Fruit fly (Drosophila melanogaster) whole organism, embryonic: ENCODE data around the gene vsg.

Experiments
- BtbVII ChIP-seq: fragments of 200-800 bp; sonication (Bioruptor generic); optimal IDR thresholded peaks from 3 replicates; lab custom pipeline; 2017; ENCODE audit warnings: missing biosample characterization, mild to moderate bottlenecking, missing genetic modification characterization
- CG12769 ChIP-seq: fragments of 200-800 bp; sonication (Bioruptor generic); optimal IDR thresholded peaks from 2 replicates; lab custom pipeline; 2019; ENCODE audit warnings: missing biosample characterization, mild to moderate bottlenecking, missing genetic modification characterization, moderate library complexity
- CG13287 ChIP-seq: fragments of 200-800 bp; sonication (Bioruptor generic); IDR thresholded peaks from 2 replicates; pipeline ENCODE4 v1.3.6; 2022; ENCODE audit warnings: missing biosample characterization, missing genetic modification characterization; ENCODE audit not compliant: partially characterized antibody
- CG2678 ChIP-seq: fragments of 200-800 bp; sonication (Bioruptor generic); optimal IDR thresholded peaks from 3 replicates; lab custom pipeline; 2019; ENCODE audit warnings: missing biosample characterization, mild to moderate bottlenecking, missing genetic modification characterization, moderate library complexity
- CG30020 ChIP-seq: fragments of 200-800 bp; optimal IDR thresholded peaks from 2 replicates; lab custom pipeline; 2019; ENCODE audit warnings: missing biosample characterization, mild to moderate bottlenecking, missing genetic modification characterization, moderate library complexity
- CG3163 ChIP-seq: fragments of 200-800 bp; sonication (Bioruptor generic); optimal IDR thresholded peaks from 3 replicates; lab custom pipeline; 2016; ENCODE audit warnings: missing biosample characterization, missing genetic modification characterization
- CG7372 ChIP-seq: fragments of 200-800 bp; sonication (Bioruptor generic); IDR thresholded peaks from 2 replicates; pipeline ENCODE4 v1.3.6; 2022; ENCODE audit warnings: missing biosample characterization, missing genetic modification characterization
- CG8281 ChIP-seq: fragments of 200-800 bp; sonication (Bioruptor generic); optimal IDR thresholded peaks from 2 replicates; lab custom pipeline; 2018; ENCODE audit warnings: missing biosample characterization, mild to moderate bottlenecking, missing genetic modification characterization, moderate library complexity
- CG8290 ChIP-seq, 3 experiments: fragments of 200-800 bp; sonication (Bioruptor generic); optimal IDR thresholded peaks; 2 replicates each; lab custom pipeline; 2016 to 2019; ENCODE audit warnings: missing biosample characterization in 3 of 3, missing genetic modification characterization in 3 of 3, mild to moderate bottlenecking in 2 of 3, moderate library complexity in 1 of 3
- CG8388 ChIP-seq: fragments of 200-800 bp; sonication (Bioruptor generic); optimal IDR thresholded peaks from 2 replicates; lab custom pipeline; 2019; ENCODE audit warnings: missing biosample characterization, mild to moderate bottlenecking, missing genetic modification characterization, moderate library complexity
- CG9609 ChIP-seq: fragments of 200-800 bp; sonication (Bioruptor generic); optimal IDR thresholded peaks from 3 replicates; lab custom pipeline; 2016; ENCODE audit warnings: missing biosample characterization, missing genetic modification characterization
- CG9727 ChIP-seq: fragments of 200-800 bp; sonication (Bioruptor generic); optimal IDR thresholded peaks from 3 replicates; lab custom pipeline; 2017; ENCODE audit warnings: missing biosample characterization, mild to moderate bottlenecking, missing genetic modification characterization
- D19B ChIP-seq: fragments of 200-800 bp; sonication (Bioruptor generic); optimal IDR thresholded peaks from 2 replicates; lab custom pipeline; 2017; ENCODE audit warnings: missing biosample characterization, mild to moderate bottlenecking, missing genetic modification characterization
- Fer3 ChIP-seq: fragments of 200-800 bp; sonication (Bioruptor generic); optimal IDR thresholded peaks from 2 replicates; lab custom pipeline; 2018; ENCODE audit warnings: missing biosample characterization, mild to moderate bottlenecking, missing genetic modification characterization, moderate library complexity
- Hey ChIP-seq: fragments of 200-800 bp; sonication (Bioruptor generic); optimal IDR thresholded peaks from 3 replicates; lab custom pipeline; 2018; ENCODE audit warnings: missing biosample characterization, mild to moderate bottlenecking, missing genetic modification characterization
- Med ChIP-seq: fragments of 200-800 bp; sonication (Bioruptor generic); peaks from one replicate; lab custom pipeline; 2016; ENCODE audit warnings: missing biosample characterization, missing genetic modification characterization, mild to moderate bottlenecking, inconsistent platforms, moderate library complexity
- Scr ChIP-seq: fragments of 200-800 bp; sonication (Bioruptor generic); IDR thresholded peaks from 2 replicates; pipeline ENCODE4 v1.3.6; 2022; ENCODE audit warnings: missing biosample characterization, missing genetic modification characterization; ENCODE audit not compliant: partially characterized antibody
- Trl ChIP-seq, 3 experiments: fragments of >200 bp in 2 of 3; fragments of 200-800 bp in 1 of 3; sonication (Bioruptor generic) in 1 of 3; optimal IDR thresholded peaks; 2 replicates in 1 of 3; 3 replicates in 2 of 3; lab custom pipeline; 2016 to 2017; ENCODE audit warnings: missing biosample characterization in 1 of 3, missing genetic modification characterization in 1 of 3
- al ChIP-seq: fragments of 200-800 bp; sonication (Bioruptor generic); IDR thresholded peaks from 2 replicates; pipeline ENCODE4 v1.3.6; 2022; ENCODE audit warnings: missing biosample characterization, missing genetic modification characterization
- ara ChIP-seq: fragments of 200-800 bp; sonication (Bioruptor generic); IDR thresholded peaks from 2 replicates; pipeline ENCODE4 v1.3.6; 2022; ENCODE audit warnings: missing biosample characterization, missing genetic modification characterization
- cg ChIP-seq: fragments of 200-800 bp; sonication (Bioruptor generic); optimal IDR thresholded peaks from 3 replicates; lab custom pipeline; 2019; ENCODE audit warnings: missing biosample characterization, mild to moderate bottlenecking, missing genetic modification characterization, moderate library complexity
- chinmo ChIP-seq: fragments of 200-800 bp; sonication (Bioruptor generic); IDR thresholded peaks from 4 replicates; pipeline ENCODE4 v1.3.6; 2022; ENCODE audit warnings: missing biosample characterization, missing genetic modification characterization; ENCODE audit not compliant: partially characterized antibody
- corto ChIP-seq: fragments of 200-800 bp; sonication (Bioruptor generic); optimal IDR thresholded peaks from 2 replicates; lab custom pipeline; 2016; ENCODE audit warnings: missing biosample characterization, mild to moderate bottlenecking, missing genetic modification characterization, moderate library complexity
- crp ChIP-seq, 2 experiments: fragments of 200-800 bp; sonication (Bioruptor generic); optimal IDR thresholded peaks; 2 replicates in 1 of 2; 3 replicates in 1 of 2; lab custom pipeline; 2017; ENCODE audit warnings: missing biosample characterization in 2 of 2, missing genetic modification characterization in 2 of 2, mild to moderate bottlenecking in 1 of 2, moderate library complexity in 1 of 2
- eve ChIP-seq, 2 experiments: fragments of >200 bp; optimal IDR thresholded peaks; 2 replicates each; lab custom pipeline; 2017; ENCODE audit warnings: missing biosample characterization in 2 of 2, missing genetic modification characterization in 2 of 2
- ewg ChIP-seq: fragments of 200-800 bp; sonication (Bioruptor generic); optimal IDR thresholded peaks from 3 replicates; lab custom pipeline; 2017; ENCODE audit warnings: mild to moderate bottlenecking, missing biosample characterization, missing genetic modification reagents, missing genetic modification characterization
- fu2 ChIP-seq: fragments of 200-800 bp; sonication (Bioruptor generic); optimal IDR thresholded peaks from 2 replicates; lab custom pipeline; 2016; ENCODE audit warnings: missing biosample characterization, missing genetic modification characterization
- gem ChIP-seq: fragments of 200-800 bp; sonication (Bioruptor generic); optimal IDR thresholded peaks from 2 replicates; lab custom pipeline; 2019; ENCODE audit warnings: missing biosample characterization, mild to moderate bottlenecking, missing genetic modification characterization, moderate library complexity
- grn ChIP-seq: fragments of 200-800 bp; sonication (Bioruptor generic); optimal IDR thresholded peaks from 3 replicates; lab custom pipeline; 2017; ENCODE audit warnings: missing biosample characterization, missing genetic modification characterization
- insv ChIP-seq, 2 experiments: fragments of 200-800 bp; sonication (Bioruptor generic); optimal IDR thresholded peaks; 3 replicates each; lab custom pipeline; 2016 to 2018; ENCODE audit warnings: missing biosample characterization in 2 of 2, missing genetic modification characterization in 2 of 2
- inv ChIP-seq: fragments of 200-800 bp; sonication (Bioruptor generic); IDR thresholded peaks from 2 replicates; pipeline ENCODE4 v1.3.6; 2022; ENCODE audit warnings: missing biosample characterization, missing genetic modification characterization; ENCODE audit not compliant: partially characterized antibody
- knrl ChIP-seq: fragments of 200-800 bp; sonication (Bioruptor generic); IDR thresholded peaks from 3 replicates; pipeline ENCODE4 v1.3.6; 2022; ENCODE audit warnings: missing biosample characterization, missing genetic modification characterization; ENCODE audit not compliant: partially characterized antibody
- nerfin-2 ChIP-seq: fragments of 200-800 bp; sonication (Bioruptor generic); IDR thresholded peaks from 2 replicates; pipeline ENCODE4 v1.3.6; 2022; ENCODE audit warnings: missing biosample characterization, missing genetic modification characterization; ENCODE audit not compliant: partially characterized antibody
- nom ChIP-seq: fragments of 200-800 bp; sonication (Bioruptor generic); optimal IDR thresholded peaks from 2 replicates; lab custom pipeline; 2017; ENCODE audit warnings: missing biosample characterization, missing genetic modification characterization, mild to moderate bottlenecking, moderate library complexity, missing genetic modification reagents
- pita ChIP-seq: fragments of 200-800 bp; sonication (Bioruptor generic); optimal IDR thresholded peaks from 2 replicates; lab custom pipeline; 2017; ENCODE audit warnings: missing biosample characterization, mild to moderate bottlenecking, missing genetic modification characterization
- ranshi ChIP-seq: fragments of 200-800 bp; sonication (Bioruptor generic); IDR thresholded peaks from 2 replicates; pipeline ENCODE4 v1.3.6; 2022; ENCODE audit warnings: missing biosample characterization, missing genetic modification characterization
- salm ChIP-seq: fragments of 200-800 bp; sonication (Bioruptor generic); optimal IDR thresholded peaks from 2 replicates; lab custom pipeline; 2018; ENCODE audit warnings: missing biosample characterization, mild to moderate bottlenecking, missing genetic modification characterization
- sens ChIP-seq: fragments of 200-800 bp; sonication (Bioruptor generic); peaks from one replicate; lab custom pipeline; 2016; ENCODE audit warnings: missing biosample characterization, missing genetic modification characterization
- seq ChIP-seq: fragments of 200-800 bp; sonication (Bioruptor generic); IDR thresholded peaks from 2 replicates; pipeline ENCODE4 v1.3.6; 2022; ENCODE audit warnings: missing biosample characterization, missing genetic modification characterization
- slou ChIP-seq: fragments of 200-800 bp; sonication (Bioruptor generic); optimal IDR thresholded peaks from 3 replicates; lab custom pipeline; 2016; ENCODE audit warnings: missing biosample characterization, missing genetic modification characterization
- sob ChIP-seq: fragments of 200-800 bp; sonication (Bioruptor generic); IDR thresholded peaks from 2 replicates; pipeline ENCODE4 v1.3.6; 2022; ENCODE audit warnings: missing biosample characterization, missing genetic modification characterization
- sqz ChIP-seq: fragments of 200-800 bp; sonication (Bioruptor generic); optimal IDR thresholded peaks from 3 replicates; lab custom pipeline; 2018; ENCODE audit warnings: missing biosample characterization, mild to moderate bottlenecking, missing genetic modification characterization
- twi ChIP-seq: fragments of 200-800 bp; optimal IDR thresholded peaks from 2 replicates; lab custom pipeline; 2019; ENCODE audit warnings: missing biosample characterization, mild to moderate bottlenecking, missing genetic modification characterization, moderate library complexity
- yki ChIP-seq: fragments of >200 bp; optimal IDR thresholded peaks from 3 replicates; lab custom pipeline; 2018
- zfh1 ChIP-seq: fragments of 200-800 bp; sonication (Bioruptor generic); IDR thresholded peaks from 3 replicates; pipeline ENCODE4 v1.3.6; 2022; ENCODE audit warnings: missing biosample characterization, missing genetic modification characterization

Gene vsg

DNA sequence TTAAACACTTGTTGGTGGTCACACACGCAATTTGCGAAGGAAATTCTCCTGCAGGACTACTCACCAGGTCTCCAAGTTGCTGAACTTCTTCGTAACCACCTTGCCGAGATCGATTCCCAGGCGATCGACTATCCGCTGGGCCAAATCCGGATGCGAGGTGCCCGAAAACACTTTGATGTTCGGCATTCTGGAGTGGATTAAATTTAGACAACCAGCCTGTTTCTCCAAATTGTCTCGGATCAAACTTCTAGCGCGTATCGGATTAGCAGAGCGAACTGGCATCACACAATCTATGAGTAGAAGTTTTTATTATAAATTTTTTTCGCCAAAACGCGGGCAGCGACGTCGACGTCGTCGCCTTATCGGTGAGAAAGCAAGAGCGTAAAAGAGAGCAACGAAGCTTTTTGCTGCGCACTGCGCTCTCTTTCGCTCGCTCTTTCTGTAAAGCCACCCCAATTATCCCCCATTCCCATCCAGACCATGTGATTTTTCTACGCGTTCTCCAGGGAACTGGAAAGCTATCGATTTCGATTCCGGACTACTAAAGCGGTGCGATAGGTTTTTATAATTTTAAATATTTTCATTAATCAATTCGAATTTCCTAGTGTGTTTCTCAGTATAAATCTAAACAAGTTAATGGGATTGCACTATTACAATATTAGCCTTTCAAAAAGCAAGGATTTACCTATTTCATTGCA is 19.8 kb upstream of the vsg start (continued):
- TF ChIP-seq sqz (GFP tag; lab: Kevin White, UChicago) (peak; percentile 49), D19B (GFP tag; lab: Kevin White, UChicago) (no peak), Scr (GFP tag; lab: Robert Waterston, UW) (0 out of 2 replicates have a peak, but pooled peaks have one; percentile 33), Fer3 (no peak), CG8388 (GFP tag; lab: Kevin White, UChicago) (no peak), ranshi (GFP tag; lab: Robert Waterston, UW) (no peak), CG30020 (tag; lab: Kevin White, UChicago) (no peak), CG2678 (tag; lab: Kevin White, UChicago) (peak; percentile 14), nom (GFP tag; lab: Kevin White, UChicago) (peak; percentile 8)
- TF ChIP-seq, all 482 proteins: peak for 45

dm6 chr3L:9694867-9695236 is 19.3 kb upstream of the vsg start:
- TF ChIP-seq corto (GFP tag; lab: Kevin White, UChicago) = no peak
- TF ChIP-seq sens (GFP tag; lab: Kevin White, UChicago) = peak; percentile 53
- TF ChIP-seq eve (GFP tag; optimal IDR thresholded peaks at IDR 0.05; lab: Kevin White, UChicago) = peak in 1 of 2 experiments; percentile 45
- peak; percentile 6 for TF ChIP-seq BtbVII
- TF ChIP-seq ara (GFP tag; lab: Robert Waterston, UW) = no peak
- peak; percentile 25 for TF ChIP-seq Med
- peak; percentile 4 for TF ChIP-seq gem (tag; lab: Kevin White, UChicago)
- TF ChIP-seq sob (GFP tag; lab: Robert Waterston, UW) = no peak
- TF ChIP-seq Hey (tag; lab: Kevin White, UChicago) = no peak
- peak; percentile 3 for TF ChIP-seq CG9727 (GFP tag; lab: Kevin White, UChicago)
- TF ChIP-seq cg = no peak
- peak; percentile 55 for TF ChIP-seq grn (GFP tag; lab: Kevin White, UChicago)
- TF ChIP-seq crp (GFP tag; optimal IDR thresholded peaks at IDR 0.05; lab: Kevin White, UChicago) = peak in 1 of 2 experiments; percentile 58
- no peak for TF ChIP-seq pita
- TF ChIP-seq CG8290 (GFP tag; optimal IDR thresholded peaks at IDR 0.05; lab: Kevin White, UChicago) = no peak
- no peak for TF ChIP-seq CG8290 (tag; optimal IDR thresholded peaks at IDR 0.05; lab: Kevin White, UChicago)
- TF ChIP-seq, all 482 proteins: peak for 8

dm6 chr3L:9695242-9695641 is 18.9 kb upstream of the vsg start:
- TF ChIP-seq al (GFP tag; lab: Robert Waterston, UW) = no peak
- no peak for TF ChIP-seq knrl
- no peak for TF ChIP-seq twi (tag; lab: Kevin White, UChicago)
- TF ChIP-seq ewg (GFP tag; lab: Kevin White, UChicago) = peak; percentile 29
- no peak for TF ChIP-seq slou (GFP tag; lab: Kevin White, UChicago)
- no peak for TF ChIP-seq CG9609 (GFP tag; lab: Kevin White, UChicago)
- peak; percentile 28 for TF ChIP-seq yki (lab: Kevin White, UChicago)
- TF ChIP-seq insv (GFP tag; optimal IDR thresholded peaks at IDR 0.05; lab: Kevin White, UChicago) = no peak
- TF ChIP-seq chinmo (GFP tag; lab: Robert Waterston, UW) = peak; percentile 66; the same call in 3 of the 4 replicates
- peak in 1 of 2 experiments; percentile 34 for TF ChIP-seq crp (GFP tag; optimal IDR thresholded peaks at IDR 0.05; lab: Kevin White, UChicago)
- TF ChIP-seq CG8281 = no peak
- TF ChIP-seq fu2 (GFP tag; lab: Kevin White, UChicago) = no peak
- TF ChIP-seq CG7372 (GFP tag; lab: Robert Waterston, UW) = peak; percentile 77
- no peak for TF ChIP-seq inv (GFP tag; lab: Robert Waterston, UW)
- no peak for TF ChIP-seq salm
- TF ChIP-seq zfh1 (GFP tag; lab: Robert Waterston, UW) = 0 out of 3 replicates have a peak, but pooled peaks have one; percentile 5
- peak; percentile 38 for TF ChIP-seq CG13287 (GFP tag; lab: Robert Waterston, UW)
- TF ChIP-seq nerfin-2 = no peak
- peak; percentile 71 for TF ChIP-seq cg
- no peak for TF ChIP-seq grn (GFP tag; lab: Kevin White, UChicago)
- 0 out of 2 replicates have a peak, but pooled peaks have one; percentile 17 for TF ChIP-seq seq (GFP tag; lab: Robert Waterston, UW)
- peak; percentile 73 for TF ChIP-seq CG3163 (GFP tag; lab: Kevin White, UChicago)
- peak; percentile 8 for TF ChIP-seq CG12769 (tag; lab: Kevin White, UChicago)
- peak; percentile 73 to 89 for TF ChIP-seq Trl (optimal IDR thresholded peaks at IDR 0.05; lab: Kevin White, UChicago)
- TF ChIP-seq Trl (GFP tag; optimal IDR thresholded peaks at IDR 0.05; lab: Kevin White, UChicago) = no peak
